Worm (Caenorhabditis elegans) whole organism, late embryonic: ENCODE measurements around the gene C34F6.5.

ENCODE experiments used
- F13H6.1 ChIP-seq: sonication (generic microtip); optimal IDR thresholded peaks from 2 replicates; lab custom pipeline; 2016; ENCODE audit warnings: missing genetic modification characterization, missing compliant biosample characterization
- K02D7.2 ChIP-seq: sonication (generic microtip); optimal IDR thresholded peaks from 2 replicates; lab custom pipeline; 2017; ENCODE audit warnings: mild to moderate bottlenecking, missing genetic modification characterization, missing compliant biosample characterization
- K09A11.1 ChIP-seq: sonication (generic microtip); optimal IDR thresholded peaks from 2 replicates; lab custom pipeline; 2017; ENCODE audit warnings: antibody characterized with exemption, mild to moderate bottlenecking, missing genetic modification characterization, missing compliant biosample characterization; ENCODE audit not compliant: insufficient read depth
- ahr-1 ChIP-seq: sonication (generic microtip); optimal IDR thresholded peaks from 2 replicates; lab custom pipeline; 2016; ENCODE audit warnings: missing genetic modification characterization, missing compliant biosample characterization
- ama-1 ChIP-seq: fragments of 150-350 bp; optimal IDR thresholded peaks from 2 replicates; lab custom pipeline; 2014
- ceh-14 ChIP-seq: sonication (generic microtip); optimal IDR thresholded peaks from 2 replicates; lab custom pipeline; 2016; ENCODE audit warnings: missing genotype, missing genetic modification characterization, missing compliant biosample characterization
- ceh-18 ChIP-seq: sonication (generic microtip); optimal IDR thresholded peaks from 2 replicates; lab custom pipeline; 2016; ENCODE audit warnings: missing genetic modification characterization, missing compliant biosample characterization
- ceh-19 ChIP-seq: fragments of 200-800 bp; sonication (Bioruptor generic); optimal IDR thresholded peaks from 2 replicates; lab custom pipeline; 2018; ENCODE audit warnings: mild to moderate bottlenecking, missing genetic modification characterization, missing compliant biosample characterization
- ceh-30 ChIP-seq: fragments of 150-350 bp; optimal IDR thresholded peaks from 2 replicates; lab custom pipeline; 2014; ENCODE audit warnings: missing biosample characterization, missing genetic modification characterization
- ceh-31 ChIP-seq: sonication (generic microtip); optimal IDR thresholded peaks from 2 replicates; lab custom pipeline; 2016; ENCODE audit warnings: missing genetic modification characterization, missing compliant biosample characterization
- ceh-48 ChIP-seq: sonication (generic microtip); optimal IDR thresholded peaks from 2 replicates; lab custom pipeline; 2016; ENCODE audit warnings: missing genetic modification characterization, inconsistent platforms, missing compliant biosample characterization
- ceh-9 ChIP-seq: sonication (generic microtip); optimal IDR thresholded peaks from 2 replicates; lab custom pipeline; 2016; ENCODE audit warnings: mild to moderate bottlenecking, missing genetic modification characterization, inconsistent platforms, missing compliant biosample characterization
- dmd-4 ChIP-seq: sonication (generic microtip); optimal IDR thresholded peaks from 2 replicates; lab custom pipeline; 2016; ENCODE audit warnings: borderline replicate concordance, missing genetic modification characterization, missing compliant biosample characterization
- eyg-1 ChIP-seq: sonication (generic microtip); optimal IDR thresholded peaks from 2 replicates; lab custom pipeline; 2016; ENCODE audit warnings: missing genotype, missing genetic modification characterization, missing compliant biosample characterization
- fax-1 ChIP-seq: sonication (generic microtip); optimal IDR thresholded peaks from 2 replicates; lab custom pipeline; 2016; ENCODE audit warnings: missing genotype, missing genetic modification characterization, missing compliant biosample characterization
- fkh-10 ChIP-seq: fragments of 150-350 bp; optimal IDR thresholded peaks from 2 replicates; lab custom pipeline; 2014; ENCODE audit warnings: missing biosample characterization, missing genetic modification reagents, missing genetic modification characterization
- fkh-6 ChIP-seq: sonication (generic microtip); optimal IDR thresholded peaks from 2 replicates; lab custom pipeline; 2016; ENCODE audit warnings: missing genetic modification characterization, missing compliant biosample characterization
- gmeb-2 ChIP-seq: sonication (generic microtip); optimal IDR thresholded peaks from 2 replicates; lab custom pipeline; 2016; ENCODE audit warnings: missing genetic modification characterization, inconsistent platforms, missing compliant biosample characterization
- hlh-30 ChIP-seq: sonication (generic microtip); optimal IDR thresholded peaks from 2 replicates; lab custom pipeline; 2017; ENCODE audit warnings: antibody characterized with exemption, missing genetic modification characterization, missing compliant biosample characterization; ENCODE audit not compliant: insufficient read depth
- madf-2 ChIP-seq: sonication (generic microtip); optimal IDR thresholded peaks from 2 replicates; lab custom pipeline; 2017; ENCODE audit warnings: missing genetic modification characterization, missing compliant biosample characterization
- mec-3 ChIP-seq: sonication (generic microtip); optimal IDR thresholded peaks from 2 replicates; lab custom pipeline; 2016; ENCODE audit warnings: borderline replicate concordance, missing genetic modification characterization, missing compliant biosample characterization
- nfya-1 ChIP-seq: sonication (generic microtip); optimal IDR thresholded peaks from 2 replicates; lab custom pipeline; 2017; ENCODE audit warnings: missing genetic modification characterization, mild to moderate bottlenecking, missing compliant biosample characterization, antibody characterized with exemption, moderate library complexity
- nhr-232 ChIP-seq: sonication (generic microtip); optimal IDR thresholded peaks from 2 replicates; lab custom pipeline; 2016; ENCODE audit warnings: missing genetic modification characterization, missing compliant biosample characterization
- npax-4 ChIP-seq: sonication (generic microtip); optimal IDR thresholded peaks from 2 replicates; lab custom pipeline; 2016; ENCODE audit warnings: missing genetic modification characterization, missing compliant biosample characterization
- pat-9 ChIP-seq: fragments of 200-800 bp; sonication (Bioruptor generic); optimal IDR thresholded peaks from 2 replicates; lab custom pipeline; 2018; ENCODE audit warnings: mild to moderate bottlenecking, missing genetic modification characterization, moderate library complexity, missing compliant biosample characterization
- pax-1 ChIP-seq: fragments of 150-350 bp; optimal IDR thresholded peaks from 2 replicates; lab custom pipeline; 2014; ENCODE audit warnings: missing biosample characterization, missing genetic modification characterization
- pha-2 ChIP-seq: sonication (generic microtip); optimal IDR thresholded peaks from 2 replicates; lab custom pipeline; 2017; ENCODE audit warnings: mild to moderate bottlenecking, missing genetic modification characterization, missing compliant biosample characterization
- rnt-1 ChIP-seq: sonication (generic microtip); optimal IDR thresholded peaks from 2 replicates; lab custom pipeline; 2016; ENCODE audit warnings: missing genetic modification characterization, missing compliant biosample characterization
- sox-2 ChIP-seq: fragments of 200-800 bp; sonication (Bioruptor generic); IDR thresholded peaks from 2 replicates; pipeline ENCODE4 v1.3.6; 2022; ENCODE audit warnings: missing genetic modification reagents, missing genetic modification characterization, missing compliant biosample characterization
- tbx-2 ChIP-seq: sonication (generic microtip); optimal IDR thresholded peaks from 2 replicates; lab custom pipeline; 2016; ENCODE audit warnings: missing genetic modification characterization, missing compliant biosample characterization
- ttx-3 ChIP-seq: sonication (generic microtip); optimal IDR thresholded peaks from 2 replicates; lab custom pipeline; 2016; ENCODE audit warnings: missing genetic modification reagents, missing genetic modification characterization, missing compliant biosample characterization
- unc-42 ChIP-seq: sonication (generic microtip); optimal IDR thresholded peaks from 2 replicates; lab custom pipeline; 2016; ENCODE audit warnings: missing genotype, missing genetic modification characterization, missing compliant biosample characterization
- unc-55 ChIP-seq: sonication (generic microtip); optimal IDR thresholded peaks from 2 replicates; lab custom pipeline; 2017; ENCODE audit warnings: missing biosample characterization, missing genetic modification reagents, missing genetic modification characterization
- zip-5 ChIP-seq: sonication (generic microtip); optimal IDR thresholded peaks from 2 replicates; lab custom pipeline; 2016; ENCODE audit warnings: missing genetic modification characterization, missing compliant biosample characterization
- ztf-16 ChIP-seq: sonication (generic microtip); optimal IDR thresholded peaks from 2 replicates; lab custom pipeline; 2017; ENCODE audit warnings: missing genetic modification characterization, missing compliant biosample characterization

C34F6.5 gene

ce11 chrX:11196741-11197140, 11.9 kb downstream of the C34F6.5 start, which contains the start of gene C34F6.1:
Gene C34F6.1, minus strand, starts transcription at chrX:11196841.
- TF ChIP-seq rnt-1 (tag; lab: Kevin White, UChicago) (no peak), ceh-30 (tag; lab: Kevin White, UChicago) (no peak), nhr-232 (tag; lab: Kevin White, UChicago) (no peak), unc-42 (tag; lab: Kevin White, UChicago) (no peak), ceh-14 (tag; lab: Kevin White, UChicago) (no peak)

ce11 chrX:11193670-11194069, 15.0 kb downstream of the C34F6.5 start:
- no peak for TF ChIP-seq madf-2 (tag; lab: Kevin White, UChicago)
- no peak for TF ChIP-seq dmd-4 (tag; lab: Kevin White, UChicago)
- TF ChIP-seq zip-5 (tag; lab: Kevin White, UChicago): no peak
- TF ChIP-seq ama-1 (lab: Kevin White, UChicago): no peak
- no peak for TF ChIP-seq fkh-10 (GFP tag; lab: Kevin White, UChicago)
- TF ChIP-seq fax-1 (tag; lab: Kevin White, UChicago): no peak
- no peak for TF ChIP-seq K02D7.2 (tag; lab: Kevin White, UChicago)
- TF ChIP-seq ceh-19 (GFP tag; lab: Kevin White, UChicago): no peak
- no peak for TF ChIP-seq npax-4 (tag; lab: Kevin White, UChicago)
- TF ChIP-seq ceh-18 (tag; lab: Kevin White, UChicago): no peak
- no peak for TF ChIP-seq sox-2
- TF ChIP-seq hlh-30: no peak
- no peak for TF ChIP-seq ceh-31 (tag; lab: Kevin White, UChicago)
- TF ChIP-seq ceh-30 (tag; lab: Kevin White, UChicago): no peak
- no peak for TF ChIP-seq nhr-232 (tag; lab: Kevin White, UChicago)
- TF ChIP-seq, all 69 proteins: peak for 0

- TF ChIP-seq tbx-2 (tag; lab: Kevin White, UChicago) (no peak), pha-2 (tag; lab: Kevin White, UChicago) (no peak), ztf-16 (tag; lab: Kevin White, UChicago) (no peak), mec-3 (tag; lab: Kevin White, UChicago) (no peak), ceh-18 (tag; lab: Kevin White, UChicago) (no peak), ceh-31 (tag; lab: Kevin White, UChicago) (no peak), ahr-1 (tag; lab: Kevin White, UChicago) (no peak), rnt-1 (tag; lab: Kevin White, UChicago) (no peak), eyg-1 (tag; lab: Kevin White, UChicago) (no peak), ceh-14 (tag; lab: Kevin White, UChicago) (no peak), ceh-48 (no peak), F13H6.1 (tag; lab: Kevin White, UChicago) (no peak), K09A11.1 (tag; lab: Kevin White, UChicago) (no peak), fax-1 (tag; lab: Kevin White, UChicago) (no peak)
Measured at ce11 chrX:11190443-11190842, 18.2 kb downstream of the C34F6.5 start.

- no peak for TF ChIP-seq mec-3 (tag; lab: Kevin White, UChicago)
- TF ChIP-seq fkh-6 (tag; lab: Kevin White, UChicago): no peak
- TF ChIP-seq eyg-1 (tag; lab: Kevin White, UChicago): no peak
- TF ChIP-seq ttx-3 (tag; lab: Kevin White, UChicago): no peak
- no peak for TF ChIP-seq pax-1 (tag; lab: Kevin White, UChicago)
- no peak for TF ChIP-seq ahr-1 (tag; lab: Kevin White, UChicago)
- TF ChIP-seq ceh-9 (tag; lab: Kevin White, UChicago): no peak
- TF ChIP-seq unc-55: no peak
- no peak for TF ChIP-seq rnt-1 (tag; lab: Kevin White, UChicago)
- TF ChIP-seq, all 69 proteins: peak for 0
Measured at ce11 chrX:11189515-11189914, 19.2 kb downstream of the C34F6.5 start, which contains the start of gene F13D2.1. Gene F13D2.1, minus strand, starts transcription at chrX:11189615.

- TF ChIP-seq hlh-30: no peak
- no peak for TF ChIP-seq nfya-1 (tag; lab: Kevin White, UChicago)
- no peak for TF ChIP-seq pat-9 (tag; lab: Kevin White, UChicago)
- no peak for TF ChIP-seq gmeb-2 (tag; lab: Kevin White, UChicago)
Measured at ce11 chrX:11185498-11185897, 23.2 kb downstream of the C34F6.5 start, which contains the start of gene gnrr-7. Gene gnrr-7, plus strand, starts transcription at chrX:11185798.
